Fruit fly (Drosophila melanogaster): ENCODE data around the gene eff.

Gene eff

dm6 chr3R:14711447-14712163 lies 29.5 kb downstream of the eff start (continued):
- TF ChIP-seq Deaf1 (tag; optimal IDR thresholded peaks at IDR 0.05) = peak; percentile 16
- TF ChIP-seq phol (tag; optimal IDR thresholded peaks at IDR 0.05) = no peak
- TF ChIP-seq Dfd (GFP tag; optimal IDR thresholded peaks at IDR 0.05) = no peak
- TF ChIP-seq Ravus (GFP tag; IDR thresholded peaks at IDR 0.05) = no peak
- TF ChIP-seq CG9215 (GFP tag; IDR thresholded peaks at IDR 0.05) = no peak
- no peak for TF ChIP-seq CG32772 (GFP tag; IDR thresholded peaks at IDR 0.05)
- no peak for TF ChIP-seq Optix (GFP tag; IDR thresholded peaks at IDR 0.05)
- TF ChIP-seq Doc2 (GFP tag; IDR thresholded peaks at IDR 0.05) = no peak
- no peak for TF ChIP-seq CG1529 (GFP tag; optimal IDR thresholded peaks at IDR 0.05)
- peak; percentile 25 for TF ChIP-seq Fer1 (GFP tag; optimal IDR thresholded peaks at IDR 0.05)
- no peak for TF ChIP-seq sisA (GFP tag; IDR thresholded peaks at IDR 0.05)
- no peak for TF ChIP-seq CG3065 (GFP tag; optimal IDR thresholded peaks at IDR 0.05)
- peak; percentile 29 for TF ChIP-seq Dek (tag; optimal IDR thresholded peaks at IDR 0.05)
- no peak for TF ChIP-seq usp (GFP tag; optimal IDR thresholded peaks at IDR 0.05)
- no peak for TF ChIP-seq CG9437 (GFP tag; optimal IDR thresholded peaks at IDR 0.05)
- no peak for TF ChIP-seq Dip2 (GFP tag; IDR thresholded peaks at IDR 0.05)
- TF ChIP-seq E2f2 (GFP tag; IDR thresholded peaks at IDR 0.05) = no peak
- TF ChIP-seq CG13287 (GFP tag; IDR thresholded peaks at IDR 0.05; ENCODE audit: partially characterized antibody) = no peak
- no peak for TF ChIP-seq CG5953 (GFP tag; IDR thresholded peaks at IDR 0.05)
- TF ChIP-seq Meics (GFP tag; optimal IDR thresholded peaks at IDR 0.05) = peak; percentile 44
- TF ChIP-seq CG14441 (GFP tag; IDR thresholded peaks at IDR 0.05) = 0 out of 2 replicates have a peak, but pooled peaks have one; percentile 9
- TF ChIP-seq croc (GFP tag; conservative IDR thresholded peaks at IDR 0.05) = no peak
- TF ChIP-seq CG2199 (GFP tag; IDR thresholded peaks at IDR 0.05) = peak; percentile 74; the same call in 2 of the 3 replicates
- TF ChIP-seq CG11695 (GFP tag; IDR thresholded peaks at IDR 0.05) = peak; percentile 61; the same call in 2 of the 3 replicates
- TF ChIP-seq Tbp (GFP tag; optimal IDR thresholded peaks at IDR 0.05) = no peak
- TF ChIP-seq ab (GFP tag; optimal IDR thresholded peaks at IDR 0.05) = no peak
- peak; percentile 62 for TF ChIP-seq CG12769 (tag; optimal IDR thresholded peaks at IDR 0.05)
- TF ChIP-seq CG14965 (GFP tag; optimal IDR thresholded peaks at IDR 0.05; ENCODE audit: borderline replicate concordance) = no peak
- TF ChIP-seq sr (GFP tag; IDR thresholded peaks at IDR 0.05) = no peak
- no peak for TF ChIP-seq CG11093 (GFP tag; IDR thresholded peaks at IDR 0.05)
- TF ChIP-seq PHDP (tag; optimal IDR thresholded peaks at IDR 0.05) = peak; percentile 25
- no peak for TF ChIP-seq CG2129 (GFP tag; IDR thresholded peaks at IDR 0.05; ENCODE audit: partially characterized antibody)
- TF ChIP-seq Drgx (GFP tag; IDR thresholded peaks at IDR 0.05) = no peak
- no peak for TF ChIP-seq Dip3 (GFP tag; optimal IDR thresholded peaks at IDR 0.05)
- no peak for TF ChIP-seq CG4328 (GFP tag; optimal IDR thresholded peaks at IDR 0.05)
- TF ChIP-seq inv (GFP tag; IDR thresholded peaks at IDR 0.05; ENCODE audit: partially characterized antibody) = no peak
- TF ChIP-seq tx (GFP tag; optimal IDR thresholded peaks at IDR 0.05) = no peak
- TF ChIP-seq CG8290 (GFP tag; optimal IDR thresholded peaks at IDR 0.05) = no peak
- TF ChIP-seq CG8290 (tag; optimal IDR thresholded peaks at IDR 0.05) = peak in 1 of 2 experiments; percentile 21
- TF ChIP-seq Doc3 (GFP tag; IDR thresholded peaks at IDR 0.05; ENCODE audit: partially characterized antibody) = no peak
- no peak for TF ChIP-seq CG8281 (tag; optimal IDR thresholded peaks at IDR 0.05)
- peak; percentile 54; the same call in 1 of the 2 replicates for TF ChIP-seq CG32532 (GFP tag; IDR thresholded peaks at IDR 0.05)
- TF ChIP-seq Med (GFP tag) = peak; percentile 50
- TF ChIP-seq CG2120 (GFP tag; optimal IDR thresholded peaks at IDR 0.05) = peak; percentile 19
- TF ChIP-seq az2 (GFP tag; optimal IDR thresholded peaks at IDR 0.05) = no peak
- no peak for TF ChIP-seq tap (tag; optimal IDR thresholded peaks at IDR 0.05)
- no peak for TF ChIP-seq Hmx (GFP tag; optimal IDR thresholded peaks at IDR 0.05)
- TF ChIP-seq ash1 (GFP tag; optimal IDR thresholded peaks at IDR 0.05) = no peak
- TF ChIP-seq stc (GFP tag; IDR thresholded peaks at IDR 0.05) = 0 out of 2 replicates have a peak, but pooled peaks have one; percentile 19
- TF ChIP-seq sna (GFP tag; IDR thresholded peaks at IDR 0.05; ENCODE audit: partially characterized antibody) = no peak
- TF ChIP-seq oc (tag; optimal IDR thresholded peaks at IDR 0.05) = no peak

All from whole organism, embryonic.